Worm (Caenorhabditis elegans) whole organism, L3 larva: ENCODE results near the gene xpb-1.

ENCODE experiments used
- R02D3.7 ChIP-seq: fragments of 150-350 bp; optimal IDR thresholded peaks from 2 replicates; lab custom pipeline; 2014; ENCODE audit warnings: missing biosample characterization, missing genetic modification characterization
- ZK546.5 ChIP-seq: sonication (generic microtip); optimal IDR thresholded peaks from 2 replicates; lab custom pipeline; 2017; ENCODE audit warnings: missing biosample characterization, missing genetic modification characterization
- ama-1 ChIP-seq: fragments of 150-350 bp; optimal IDR thresholded peaks from 2 replicates; lab custom pipeline; 2018
- ceh-16 ChIP-seq: sonication (generic microtip); optimal IDR thresholded peaks from 2 replicates; lab custom pipeline; 2017; ENCODE audit warnings: missing biosample characterization, missing genetic modification characterization
- ceh-28 ChIP-seq: fragments of 150-350 bp; optimal IDR thresholded peaks from 2 replicates; lab custom pipeline; 2014; ENCODE audit warnings: missing biosample characterization, missing genetic modification reagents, missing genetic modification characterization
- ceh-82 ChIP-seq: fragments of 150-350 bp; optimal IDR thresholded peaks from 2 replicates; lab custom pipeline; 2014; ENCODE audit warnings: missing biosample characterization, missing genetic modification characterization
- ceh-9 ChIP-seq: sonication (generic microtip); optimal IDR thresholded peaks from 2 replicates; lab custom pipeline; 2018; ENCODE audit warnings: missing biosample characterization, missing genetic modification characterization
- daf-12 ChIP-seq: fragments of 150-350 bp; optimal IDR thresholded peaks from 2 replicates; lab custom pipeline; 2014; ENCODE audit warnings: missing biosample characterization, missing genetic modification reagents, missing genetic modification characterization
- egl-27 ChIP-seq: sonication (generic microtip); optimal IDR thresholded peaks from 4 replicates; lab custom pipeline; 2017; ENCODE audit warnings: missing biosample characterization, missing genetic modification reagents, missing genetic modification characterization
- egl-5 ChIP-seq: fragments of 150-350 bp; optimal IDR thresholded peaks from 2 replicates; lab custom pipeline; 2017; ENCODE audit warnings: missing biosample characterization, missing genetic modification reagents, missing genetic modification characterization, inconsistent platforms
- elt-1 ChIP-seq: fragments of 150-350 bp; optimal IDR thresholded peaks from 2 replicates; lab custom pipeline; 2014; ENCODE audit warnings: missing biosample characterization, missing genetic modification characterization
- elt-2 ChIP-seq: sonication (generic microtip); optimal IDR thresholded peaks from 2 replicates; lab custom pipeline; 2016; ENCODE audit warnings: missing genetic modification reagents, mild to moderate bottlenecking, missing genetic modification characterization, missing compliant biosample characterization
- elt-3 ChIP-seq, 3 experiments: fragments of 150-350 bp in 1 of 3; sonication (generic microtip) in 2 of 3; optimal IDR thresholded peaks; 2 replicates in 2 of 3; 4 replicates in 1 of 3; lab custom pipeline; 2014 to 2017; ENCODE audit warnings: missing biosample characterization in 3 of 3, missing genetic modification characterization in 3 of 3
- fkh-10 ChIP-seq: sonication (generic microtip); optimal IDR thresholded peaks from 2 replicates; lab custom pipeline; 2017; ENCODE audit warnings: missing biosample characterization, missing genetic modification reagents, missing genetic modification characterization
- fkh-2 ChIP-seq: fragments of 150-350 bp; optimal IDR thresholded peaks from 2 replicates; lab custom pipeline; 2014; ENCODE audit warnings: missing biosample characterization, missing genetic modification reagents, missing genetic modification characterization
- fos-1 ChIP-seq: fragments of 150-350 bp; optimal IDR thresholded peaks from 2 replicates; lab custom pipeline; 2014; ENCODE audit warnings: missing biosample characterization, missing genetic modification characterization
- hmg-11 ChIP-seq: sonication (generic microtip); optimal IDR thresholded peaks from 2 replicates; lab custom pipeline; 2016; ENCODE audit warnings: missing genetic modification characterization, missing compliant biosample characterization
- jun-1 ChIP-seq: fragments of 150-350 bp; optimal IDR thresholded peaks from 2 replicates; lab custom pipeline; 2014; ENCODE audit warnings: missing biosample characterization, missing genetic modification reagents, missing genetic modification characterization
- lin-15B ChIP-seq: fragments of 150-350 bp; optimal IDR thresholded peaks from 2 replicates; lab custom pipeline; 2014; ENCODE audit warnings: missing biosample characterization, missing genetic modification characterization
- lin-39 ChIP-seq: fragments of 150-350 bp; optimal IDR thresholded peaks from 2 replicates; lab custom pipeline; 2018; ENCODE audit warnings: missing biosample characterization, missing genetic modification reagents, missing genetic modification characterization
- lsy-12 ChIP-seq: sonication (generic microtip); optimal IDR thresholded peaks from 2 replicates; lab custom pipeline; 2016; ENCODE audit warnings: mild to moderate bottlenecking, missing genetic modification characterization, missing compliant biosample characterization
- mdl-1 ChIP-seq: fragments of 150-350 bp; optimal IDR thresholded peaks from 2 replicates; lab custom pipeline; 2014; ENCODE audit warnings: missing biosample characterization, missing genetic modification characterization
- mml-1 ChIP-seq: fragments of 150-350 bp; sonication (generic microtip); optimal IDR thresholded peaks from 3 replicates; lab custom pipeline; 2014; ENCODE audit warnings: missing biosample characterization, missing genetic modification characterization
- nfya-1 ChIP-seq: sonication (generic microtip); optimal IDR thresholded peaks from 2 replicates; lab custom pipeline; 2017; ENCODE audit warnings: missing genetic modification characterization, mild to moderate bottlenecking, missing compliant biosample characterization, antibody characterized with exemption, moderate library complexity; ENCODE audit not compliant: insufficient read depth
- nhr-11 ChIP-seq: fragments of 150-350 bp; optimal IDR thresholded peaks from 2 replicates; lab custom pipeline; 2014; ENCODE audit warnings: missing biosample characterization, missing genetic modification characterization
- nhr-12 ChIP-seq: fragments of 150-350 bp; optimal IDR thresholded peaks from 2 replicates; lab custom pipeline; 2014; ENCODE audit warnings: missing biosample characterization, missing genetic modification characterization
- nhr-23 ChIP-seq: fragments of 150-350 bp; optimal IDR thresholded peaks from 2 replicates; lab custom pipeline; 2014; ENCODE audit warnings: missing biosample characterization, missing genetic modification reagents, missing genetic modification characterization
- nhr-237 ChIP-seq: fragments of 150-350 bp; optimal IDR thresholded peaks from 2 replicates; lab custom pipeline; 2014; ENCODE audit warnings: missing biosample characterization, missing genetic modification characterization
- nhr-25 ChIP-seq: sonication (generic microtip); optimal IDR thresholded peaks from 2 replicates; lab custom pipeline; 2017; ENCODE audit warnings: missing biosample characterization, missing genetic modification characterization
- nhr-43 ChIP-seq: sonication (generic microtip); optimal IDR thresholded peaks from 2 replicates; lab custom pipeline; 2016; ENCODE audit warnings: mild to moderate bottlenecking, missing genetic modification characterization, missing compliant biosample characterization; ENCODE audit not compliant: poor library complexity, severe bottlenecking
- nhr-67 ChIP-seq: fragments of 150-350 bp; optimal IDR thresholded peaks from 2 replicates; lab custom pipeline; 2014; ENCODE audit warnings: missing biosample characterization, missing genetic modification characterization
- nhr-76 ChIP-seq: fragments of 150-350 bp; sonication (generic microtip); optimal IDR thresholded peaks from 5 replicates; lab custom pipeline; 2014; ENCODE audit warnings: missing biosample characterization, missing genetic modification characterization
- pha-4 ChIP-seq: fragments of 150-350 bp; optimal IDR thresholded peaks from 2 replicates; lab custom pipeline; 2014; ENCODE audit warnings: missing biosample characterization, missing genetic modification reagents, missing genetic modification characterization
- pqm-1 ChIP-seq: fragments of 150-350 bp; optimal IDR thresholded peaks from 2 replicates; lab custom pipeline; 2017; ENCODE audit warnings: missing biosample characterization, missing genetic modification characterization, inconsistent platforms
- skn-1 ChIP-seq: fragments of 150-350 bp; optimal IDR thresholded peaks from 2 replicates; lab custom pipeline; 2014; ENCODE audit warnings: missing biosample characterization, missing genetic modification characterization
- snpc-4 ChIP-seq: fragments of 150-350 bp; optimal IDR thresholded peaks from 2 replicates; lab custom pipeline; 2014; ENCODE audit warnings: missing biosample characterization, missing genetic modification characterization
- tbx-2 ChIP-seq: sonication (generic microtip); optimal IDR thresholded peaks from 2 replicates; lab custom pipeline; 2016; ENCODE audit warnings: mild to moderate bottlenecking, missing genetic modification characterization, missing compliant biosample characterization
- unc-39 ChIP-seq: sonication (generic microtip); optimal IDR thresholded peaks from 4 replicates; lab custom pipeline; 2017; ENCODE audit warnings: missing biosample characterization, missing genetic modification characterization
- zag-1 ChIP-seq: fragments of 150-350 bp; optimal IDR thresholded peaks from 2 replicates; lab custom pipeline; 2014; ENCODE audit warnings: missing biosample characterization, missing genetic modification characterization
- ztf-11 ChIP-seq: fragments of 150-350 bp; optimal IDR thresholded peaks from 2 replicates; lab custom pipeline; 2014; ENCODE audit warnings: missing biosample characterization, missing genetic modification characterization

xpb-1 gene

DNA sequence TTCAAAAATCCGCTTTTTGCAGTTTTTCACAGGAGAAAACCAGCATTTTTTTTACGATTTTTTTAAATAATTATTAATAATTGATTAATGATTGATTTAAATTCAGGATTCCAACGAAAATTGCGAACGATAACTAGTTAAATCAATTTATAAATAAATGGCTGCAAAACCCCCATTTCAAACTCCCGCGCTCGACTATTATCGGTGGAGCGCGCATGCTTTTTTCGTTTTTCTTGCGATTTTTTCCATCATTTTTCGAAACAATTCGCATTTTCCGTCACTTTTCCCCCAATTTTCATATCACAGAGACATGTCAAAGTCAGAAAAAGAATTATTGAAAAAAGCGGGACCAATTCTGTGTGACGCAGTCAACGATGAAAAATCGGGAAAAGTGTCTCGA is 39.1 kb downstream of the xpb-1 start, which contains the start of gene Y66D12A.10:
TSS of gene Y66D12A.10 (plus strand) at position 273 of the 400 bp plus-strand sequence.
- TF ChIP-seq lsy-12 (tag; lab: Kevin White, UChicago): no peak
- no peak for TF ChIP-seq fkh-2 (tag; lab: Kevin White, UChicago)
- no peak for TF ChIP-seq pha-4 (tag; lab: Kevin White, UChicago)
- TF ChIP-seq nhr-12 (tag; lab: Kevin White, UChicago): no peak
- no peak for TF ChIP-seq nhr-25 (tag; lab: Kevin White, UChicago)
- TF ChIP-seq tbx-2 (tag; lab: Kevin White, UChicago): no peak
- peak; percentile 83 for TF ChIP-seq lin-15B
- no peak for TF ChIP-seq nhr-11 (tag; lab: Kevin White, UChicago)
- no peak for TF ChIP-seq elt-2
- no peak for TF ChIP-seq egl-27
- no peak for TF ChIP-seq mdl-1
- peak; percentile 56 for TF ChIP-seq nfya-1 (tag; lab: Kevin White, UChicago)
- TF ChIP-seq ztf-11 (tag; lab: Kevin White, UChicago): no peak
- no peak for TF ChIP-seq nhr-237 (tag; lab: Kevin White, UChicago)
- no peak for TF ChIP-seq pqm-1 (tag; lab: Kevin White, UChicago)
- no peak for TF ChIP-seq R02D3.7
- TF ChIP-seq lin-39: no peak
- no peak for TF ChIP-seq ceh-82 (tag; lab: Kevin White, UChicago)
- peak; percentile 40 for TF ChIP-seq nhr-23 (tag; lab: Kevin White, UChicago)
- TF ChIP-seq ceh-16: no peak
- TF ChIP-seq snpc-4 (tag; lab: Kevin White, UChicago): no peak
- TF ChIP-seq, all 47 proteins: peak for 3

- TF ChIP-seq ama-1: no peak
- no peak for TF ChIP-seq daf-12 (tag; lab: Kevin White, UChicago)
- no peak for TF ChIP-seq ceh-9 (tag; lab: Kevin White, UChicago)
- no peak for TF ChIP-seq skn-1 (tag; lab: Kevin White, UChicago)
- no peak for TF ChIP-seq mml-1 (tag; lab: Kevin White, UChicago)
- TF ChIP-seq ceh-28 (tag; lab: Kevin White, UChicago): no peak
- no peak for TF ChIP-seq tbx-2 (tag; lab: Kevin White, UChicago)
- no peak for TF ChIP-seq fkh-10 (GFP tag; lab: Kevin White, UChicago)
- no peak for TF ChIP-seq jun-1
- no peak for TF ChIP-seq nhr-43 (tag; lab: Kevin White, UChicago)
- TF ChIP-seq pqm-1 (tag; lab: Kevin White, UChicago): no peak
- TF ChIP-seq R02D3.7: no peak
- no peak for TF ChIP-seq zag-1 (tag; lab: Kevin White, UChicago)
- no peak for TF ChIP-seq nhr-76 (tag; lab: Kevin White, UChicago)
- no peak for TF ChIP-seq fkh-2 (tag; lab: Kevin White, UChicago)
- TF ChIP-seq fos-1 (tag; lab: Kevin White, UChicago): no peak
- TF ChIP-seq nhr-67 (tag; lab: Kevin White, UChicago): no peak
- no peak for TF ChIP-seq nhr-25 (tag; lab: Kevin White, UChicago)
- TF ChIP-seq egl-5: no peak
- no peak for TF ChIP-seq hmg-11
Measured at ce11 chrIII:11567837-11568236, 41.4 kb downstream of the xpb-1 start, which contains the start of gene psme-3. TSS of gene psme-3 (plus strand) at chrIII:11568137.

- no peak for TF ChIP-seq lin-15B
- TF ChIP-seq elt-3 (tag; optimal IDR thresholded peaks at IDR 0.05; lab: Kevin White, UChicago): no peak
- TF ChIP-seq ceh-9 (tag; lab: Kevin White, UChicago): no peak
- no peak for TF ChIP-seq egl-5
- no peak for TF ChIP-seq nhr-23 (tag; lab: Kevin White, UChicago)
- no peak for TF ChIP-seq elt-1 (tag; lab: Kevin White, UChicago)
- no peak for TF ChIP-seq unc-39 (tag; lab: Kevin White, UChicago)
- TF ChIP-seq daf-12 (tag; lab: Kevin White, UChicago): no peak
- no peak for TF ChIP-seq ceh-16
- no peak for TF ChIP-seq pqm-1 (tag; lab: Kevin White, UChicago)
- TF ChIP-seq zag-1 (tag; lab: Kevin White, UChicago): no peak
- no peak for TF ChIP-seq ceh-28 (tag; lab: Kevin White, UChicago)
- TF ChIP-seq lsy-12 (tag; lab: Kevin White, UChicago): no peak
- TF ChIP-seq ztf-11 (tag; lab: Kevin White, UChicago): no peak
- no peak for TF ChIP-seq ceh-82 (tag; lab: Kevin White, UChicago)
- TF ChIP-seq snpc-4 (tag; lab: Kevin White, UChicago): no peak
- no peak for TF ChIP-seq R02D3.7
- no peak for TF ChIP-seq ZK546.5 (tag; lab: Kevin White, UChicago)
- TF ChIP-seq elt-2: no peak
- TF ChIP-seq lin-39: no peak
Measured at ce11 chrIII:11573921-11574320, 47.5 kb downstream of the xpb-1 start, which contains the start of gene Y66D12A.8. TSS of gene Y66D12A.8 (plus strand) at chrIII:11574221.
